Fruit fly (Drosophila melanogaster) whole organism, embryonic: ENCODE data around the gene CG33181.

Source experiments
- CG1024 ChIP-seq: fragments of 200-800 bp; sonication (Bioruptor generic); IDR thresholded peaks from 2 replicates; pipeline ENCODE4 v1.3.6; 2022; ENCODE audit warnings: missing biosample characterization, missing genetic modification characterization
- Mrtf ChIP-seq: fragments of 200-800 bp; sonication (Bioruptor generic); IDR thresholded peaks from 3 replicates; pipeline ENCODE4 v1.3.6; 2022; ENCODE audit warnings: missing biosample characterization, missing genetic modification characterization
- ab ChIP-seq: fragments of 200-800 bp; sonication (Bioruptor generic); optimal IDR thresholded peaks from 2 replicates; lab custom pipeline; 2016; ENCODE audit warnings: missing biosample characterization, missing genetic modification characterization
- lola ChIP-seq, 3 experiments: fragments of >200 bp in 2 of 3; fragments of 200-800 bp in 1 of 3; sonication (Bioruptor generic) in 1 of 3; optimal IDR thresholded peaks; 2 replicates each; lab custom pipeline; 2017 to 2019; ENCODE audit warnings: missing biosample characterization in 3 of 3, missing genetic modification characterization in 3 of 3, mild to moderate bottlenecking in 1 of 3, moderate library complexity in 1 of 3

- TF ChIP-seq ab (GFP tag; lab: Kevin White, UChicago): no peak
- TF ChIP-seq Mrtf: peak; percentile 56; the same call in 1 of the 3 replicates
- peak; percentile 56; the same call in 1 of the 2 replicates for TF ChIP-seq CG1024 (GFP tag; lab: Robert Waterston, UW)
- peak in 1 of 3 experiments; percentile 41 for TF ChIP-seq lola (GFP tag; optimal IDR thresholded peaks at IDR 0.05; lab: Kevin White, UChicago)
These were observed 49.0 kb downstream of the CG33181 start for dm6 chrX:8538182-8538581.
